Worm (Caenorhabditis elegans): ENCODE results near the gene C13B9.2.

The C13B9.2 gene

ce11 chrIII:6587564-6587963 is 32.5 kb upstream of the C13B9.2 start, which contains the start of gene ddo-3:
ddo-3 (plus strand) TSS chrIII:6587864.
- TF ChIP-seq nhr-237 (tag; optimal IDR thresholded peaks at IDR 0.05) (no peak), C34B4.2 (tag; optimal IDR thresholded peaks at IDR 0.05) (no peak), unc-86 (tag; optimal IDR thresholded peaks at IDR 0.05) (no peak), egl-13 (tag; optimal IDR thresholded peaks at IDR 0.05) (no peak), lin-15B (tag; optimal IDR thresholded peaks at IDR 0.05) (no peak), ceh-82 (tag; optimal IDR thresholded peaks at IDR 0.05) (no peak), rnt-1 (tag; optimal IDR thresholded peaks at IDR 0.05) (no peak), C16A3.4 (tag; optimal IDR thresholded peaks at IDR 0.05) (no peak), nhr-11 (tag; optimal IDR thresholded peaks at IDR 0.05) (no peak), unc-98 (GFP tag; IDR thresholded peaks at IDR 0.05) (no peak), F16B12.6 (tag; optimal IDR thresholded peaks at IDR 0.05) (no peak), pag-3 (tag; optimal IDR thresholded peaks at IDR 0.05; ENCODE audit: borderline replicate concordance, insufficient read depth) (no peak), lin-35 (GFP tag; optimal IDR thresholded peaks at IDR 0.05) (no peak), lin-39 (tag; optimal IDR thresholded peaks at IDR 0.05) (no peak), nhr-84 (tag; optimal IDR thresholded peaks at IDR 0.05) (no peak), isw-1 (GFP tag; IDR thresholded peaks at IDR 0.05) (no peak), hlh-17 (GFP tag; optimal IDR thresholded peaks at IDR 0.05; ENCODE audit: borderline replicate concordance) (no peak), ces-1 (GFP tag; optimal IDR thresholded peaks at IDR 0.05) (no peak), fkh-10 (GFP tag; optimal IDR thresholded peaks at IDR 0.05) (no peak)

- no peak for TF ChIP-seq aly-2 (tag; optimal IDR thresholded peaks at IDR 0.05)
- no peak for TF ChIP-seq nhr-76 (tag; optimal IDR thresholded peaks at IDR 0.05)
- no peak for TF ChIP-seq nhr-12 (tag; optimal IDR thresholded peaks at IDR 0.05)
- TF ChIP-seq pqm-1 (tag; optimal IDR thresholded peaks at IDR 0.05), result no peak
- no peak for TF ChIP-seq efl-3 (GFP tag; optimal IDR thresholded peaks at IDR 0.05)
- no peak for TF ChIP-seq nhr-47 (tag; optimal IDR thresholded peaks at IDR 0.05)
- no peak for TF ChIP-seq ets-5 (GFP tag; IDR thresholded peaks at IDR 0.05)
Measured at ce11 chrIII:6589499-6589898, 30.6 kb upstream of the C13B9.2 start.

- TF ChIP-seq efl-1 (optimal IDR thresholded peaks at IDR 0.05) (no peak), efl-1 (GFP tag; optimal IDR thresholded peaks at IDR 0.05 in 1 of 2) (peak in 1 of 2 experiments; percentile 63), nhr-85 (tag) (peak; percentile 5), snpc-4 (tag; optimal IDR thresholded peaks at IDR 0.05) (no peak)
Measured at ce11 chrIII:6592075-6592474, 28.0 kb upstream of the C13B9.2 start, which contains the start of gene F20H11.1. F20H11.1 (minus strand) TSS chrIII:6592175.

ce11 chrIII:6594069-6594468 is 26.0 kb upstream of the C13B9.2 start:
- TF ChIP-seq fkh-8 (tag; optimal IDR thresholded peaks at IDR 0.05) (no peak), tlp-1 (tag; optimal IDR thresholded peaks at IDR 0.05) (no peak), jun-1 (tag; optimal IDR thresholded peaks at IDR 0.05) (no peak), ceh-82 (tag; optimal IDR thresholded peaks at IDR 0.05) (no peak), lir-3 (tag; optimal IDR thresholded peaks at IDR 0.05; ENCODE audit: poor library complexity) (no peak), C34B4.2 (tag; optimal IDR thresholded peaks at IDR 0.05) (no peak), nhr-20 (tag; optimal IDR thresholded peaks at IDR 0.05) (no peak), ceh-8 (GFP tag; optimal IDR thresholded peaks at IDR 0.05) (no peak), nhr-11 (tag; optimal IDR thresholded peaks at IDR 0.05) (no peak), blmp-1 (tag; optimal IDR thresholded peaks at IDR 0.05) (no peak), sptf-1 (tag; optimal IDR thresholded peaks at IDR 0.05) (no peak), aha-1 (tag; optimal IDR thresholded peaks at IDR 0.05) (no peak), sup-37 (GFP tag; optimal IDR thresholded peaks at IDR 0.05) (no peak), lsy-2 (tag; optimal IDR thresholded peaks at IDR 0.05) (no peak), aly-2 (tag; optimal IDR thresholded peaks at IDR 0.05) (no peak), nhr-77 (tag; optimal IDR thresholded peaks at IDR 0.05) (no peak), unc-86 (tag; optimal IDR thresholded peaks at IDR 0.05) (no peak), ztf-4 (tag; optimal IDR thresholded peaks at IDR 0.05) (no peak), fos-1 (tag; optimal IDR thresholded peaks at IDR 0.05) (no peak), zip-4 (GFP tag; optimal IDR thresholded peaks at IDR 0.05) (no peak)
